Fruit fly (Drosophila melanogaster): ENCODE results near the gene RpS15Aa.

The RpS15Aa gene

DNA sequence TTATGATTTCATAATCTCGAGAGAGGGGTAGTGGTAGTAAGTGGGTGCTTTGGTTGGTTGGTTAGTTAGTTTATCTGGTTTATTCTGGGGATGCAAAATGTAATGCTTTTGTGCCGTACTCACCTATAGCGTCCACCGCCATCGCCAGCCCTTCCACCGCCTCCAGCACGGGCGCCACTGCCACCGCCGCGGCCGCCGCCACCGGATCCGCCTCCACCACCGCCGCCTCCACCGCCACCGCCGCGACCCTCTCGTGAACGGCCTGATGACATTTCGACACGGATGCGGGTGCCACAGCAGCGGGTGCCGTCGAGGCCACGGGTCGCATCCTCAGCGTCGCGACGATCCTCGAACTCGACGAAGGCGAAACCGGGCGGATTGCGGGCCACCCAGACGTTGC, 46.7 kb upstream of the RpS15Aa start:
- TF ChIP-seq Sox15 (GFP tag; optimal IDR thresholded peaks at IDR 0.05) (no peak), Eip78C (GFP tag) (no peak), CG16779 (tag; optimal IDR thresholded peaks at IDR 0.05) (no peak), net (GFP tag; optimal IDR thresholded peaks at IDR 0.05) (no peak), CG11294 (GFP tag; IDR thresholded peaks at IDR 0.05) (no peak)

DNA sequence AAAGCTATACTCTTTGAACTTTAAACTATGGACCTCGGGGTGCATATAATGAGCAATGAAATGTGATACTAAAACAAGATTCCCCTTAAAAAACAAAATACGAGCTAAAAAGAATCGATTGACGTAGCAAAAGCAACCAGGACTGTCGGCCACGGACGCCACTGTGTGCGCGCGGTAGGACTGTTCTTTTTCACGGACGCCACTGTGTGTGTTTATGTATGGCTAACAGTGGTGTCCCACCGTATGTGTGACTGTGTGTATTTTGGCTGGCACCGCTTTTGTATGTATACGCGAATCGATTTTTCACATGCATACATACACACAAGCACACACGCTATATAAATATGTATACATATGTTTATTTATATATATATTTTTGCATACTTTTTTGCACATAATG, 46.3 kb upstream of the RpS15Aa start:
- TF ChIP-seq CG7368 (GFP tag; optimal IDR thresholded peaks at IDR 0.05) (peak; percentile 35), dac (GFP tag; optimal IDR thresholded peaks at IDR 0.05) (peak; percentile 33), Sox102F (GFP tag; optimal IDR thresholded peaks at IDR 0.05) (peak; percentile 37), ss (GFP tag; optimal IDR thresholded peaks at IDR 0.05) (peak; percentile 56 to 62), Hr39 (GFP tag; optimal IDR thresholded peaks at IDR 0.05) (peak; percentile 73), CG32006 (GFP tag; optimal IDR thresholded peaks at IDR 0.05) (peak; percentile 39), CG1621 (tag; optimal IDR thresholded peaks at IDR 0.05) (peak; percentile 36), net (GFP tag; optimal IDR thresholded peaks at IDR 0.05) (peak; percentile 77), CG11902 (GFP tag; optimal IDR thresholded peaks at IDR 0.05) (peak; percentile 27), CG3032 (tag; optimal IDR thresholded peaks at IDR 0.05) (peak; percentile 15), CG8119 (GFP tag; IDR thresholded peaks at IDR 0.05) (peak; percentile 40; the same call in 1 of the 3 replicates), CG8632 (GFP tag; optimal IDR thresholded peaks at IDR 0.05) (peak; percentile 42), Gug (GFP tag; IDR thresholded peaks at IDR 0.05) (peak; percentile 36; the same call in 1 of the 2 replicates), CG6854 (GFP tag; optimal IDR thresholded peaks at IDR 0.05) (peak; percentile 14), CG15336 (GFP tag; IDR thresholded peaks at IDR 0.05) (0 out of 2 replicates have a peak, but pooled peaks have one; percentile 23), pdm3 (GFP tag; optimal IDR thresholded peaks at IDR 0.05) (peak; percentile 73), achi (GFP tag; optimal IDR thresholded peaks at IDR 0.05) (peak; percentile 49), CG6163 (GFP tag; IDR thresholded peaks at IDR 0.05) (peak; percentile 76), Ets96B (tag; optimal IDR thresholded peaks at IDR 0.05) (peak; percentile 18), CG6808 (GFP tag; optimal IDR thresholded peaks at IDR 0.05) (peak; percentile 59), CG11762 (GFP tag; optimal IDR thresholded peaks at IDR 0.05; ENCODE audit: insufficient read depth) (peak; percentile 2), CG4318 (GFP tag; optimal IDR thresholded peaks at IDR 0.05) (no peak), Eip78C (GFP tag) (peak; percentile 75), CG31627 (GFP tag; optimal IDR thresholded peaks at IDR 0.05) (peak; percentile 71), Blimp-1 (GFP tag; optimal IDR thresholded peaks at IDR 0.05) (no peak), topi (GFP tag; optimal IDR thresholded peaks at IDR 0.05) (peak; percentile 67), Sox14 (GFP tag; optimal IDR thresholded peaks at IDR 0.05) (peak; percentile 69), salr (GFP tag; optimal IDR thresholded peaks at IDR 0.05) (peak; percentile 16 to 26), Smox (GFP tag; optimal IDR thresholded peaks at IDR 0.05) (peak; percentile 64), esn (GFP tag; optimal IDR thresholded peaks at IDR 0.05) (peak; percentile 74), cyc (GFP tag; optimal IDR thresholded peaks at IDR 0.05) (peak; percentile 71), acj6 (GFP tag; optimal IDR thresholded peaks at IDR 0.05) (peak; percentile 64), lz (GFP tag; optimal IDR thresholded peaks at IDR 0.05) (peak; percentile 72), spab (GFP tag; optimal IDR thresholded peaks at IDR 0.05) (no peak), Lpt (GFP tag; optimal IDR thresholded peaks at IDR 0.05) (peak; percentile 62), CG16779 (tag; optimal IDR thresholded peaks at IDR 0.05) (no peak), OdsH (GFP tag; optimal IDR thresholded peaks at IDR 0.05) (peak; percentile 59), CG10631 (GFP tag; optimal IDR thresholded peaks at IDR 0.05) (peak; percentile 50), CG3919 (GFP tag; optimal IDR thresholded peaks at IDR 0.05) (peak; percentile 71), Ets21C (GFP tag; optimal IDR thresholded peaks at IDR 0.05) (peak; percentile 52), CG34406 (GFP tag; optimal IDR thresholded peaks at IDR 0.05) (peak; percentile 53), Hr4 (GFP tag; optimal IDR thresholded peaks at IDR 0.05) (peak; percentile 51), fd85E (GFP tag; optimal IDR thresholded peaks at IDR 0.05) (no peak), Eip75B (GFP tag; optimal IDR thresholded peaks at IDR 0.05) (peak; percentile 45), Hr38 (GFP tag; optimal IDR thresholded peaks at IDR 0.05) (peak; percentile 46), fd59A (GFP tag; optimal IDR thresholded peaks at IDR 0.05) (no peak), dsx (GFP tag; optimal IDR thresholded peaks at IDR 0.05; ENCODE audit: poor library complexity, severe bottlenecking) (peak; percentile 43), fkh (GFP tag; optimal IDR thresholded peaks at IDR 0.05) (peak; percentile 77)
